Worm (Caenorhabditis elegans): ENCODE results near the gene ttr-10.

ttr-10 gene

DNA sequence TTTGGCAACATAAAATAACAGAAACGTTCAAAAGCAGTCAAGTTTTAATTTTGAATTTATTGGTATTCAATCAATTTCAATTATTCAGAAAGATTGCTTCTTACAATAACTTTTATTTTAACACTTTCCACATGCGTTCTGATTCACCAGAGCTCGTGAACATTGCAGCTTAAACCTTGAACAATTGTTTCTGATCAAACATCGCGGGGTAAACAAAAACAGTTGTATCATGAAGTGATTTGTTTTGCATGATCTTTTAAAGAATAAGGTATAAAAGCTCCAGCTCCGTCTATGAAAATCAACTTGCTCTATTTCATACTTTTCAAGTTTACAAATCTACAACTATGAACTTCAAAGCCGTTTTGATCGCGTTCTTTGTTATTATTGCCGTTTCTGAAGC lies 30.3 kb downstream of the ttr-10 start, which contains the start of gene C54F6.6:
TSS of gene C54F6.6 (plus strand) at position 301 of the 400 bp plus-strand sequence.
- TF ChIP-seq unc-39 (tag; optimal IDR thresholded peaks at IDR 0.05), result no peak

- TF ChIP-seq nhr-12 (tag; optimal IDR thresholded peaks at IDR 0.05) (no peak), ces-1 (GFP tag; optimal IDR thresholded peaks at IDR 0.05) (no peak), ztf-11 (tag; optimal IDR thresholded peaks at IDR 0.05) (no peak), pha-4 (tag; optimal IDR thresholded peaks at IDR 0.05) (no peak), drap-1 (GFP tag; optimal IDR thresholded peaks at IDR 0.05) (no peak), ceh-39 (tag; optimal IDR thresholded peaks at IDR 0.05) (no peak), blmp-1 (tag; optimal IDR thresholded peaks at IDR 0.05) (no peak), flh-1 (GFP tag; optimal IDR thresholded peaks at IDR 0.05) (no peak), tbx-8 (GFP tag; optimal IDR thresholded peaks at IDR 0.05) (no peak), mab-5 (tag; optimal IDR thresholded peaks at IDR 0.05) (no peak)
Observed at ce11 chrV:7522279-7522678, 31.4 kb downstream of the ttr-10 start, which contains the start of gene C54F6.15. C54F6.15 (minus strand) TSS chrV:7522379.

DNA sequence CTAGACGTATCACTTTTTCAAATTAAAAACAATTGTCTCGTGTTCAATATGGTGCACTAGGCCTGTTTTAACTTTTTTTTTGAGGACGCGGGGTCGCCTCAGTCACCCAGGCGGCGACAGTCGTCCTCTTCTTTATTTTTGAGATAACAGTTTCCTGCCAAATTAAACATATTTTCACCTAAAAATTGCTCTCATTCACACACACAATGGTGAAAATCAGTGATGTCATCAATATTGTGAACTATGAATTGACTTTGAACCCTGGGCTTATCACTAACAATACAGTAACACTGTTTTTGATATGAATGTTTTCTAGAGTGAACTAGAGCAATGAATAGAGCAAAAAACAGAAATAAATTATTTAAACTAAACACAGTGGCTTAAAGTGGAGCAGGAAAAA lies 32.4 kb downstream of the ttr-10 start:
- no peak for TF ChIP-seq unc-62 (GFP tag; optimal IDR thresholded peaks at IDR 0.05)
- no peak for TF ChIP-seq nhr-237 (tag; optimal IDR thresholded peaks at IDR 0.05)
- TF ChIP-seq unc-120 (tag; optimal IDR thresholded peaks at IDR 0.05; ENCODE audit: poor library complexity, severe bottlenecking), result no peak
- no peak for TF ChIP-seq flh-1 (GFP tag; optimal IDR thresholded peaks at IDR 0.05)
- no peak for TF ChIP-seq ceh-43 (GFP tag; optimal IDR thresholded peaks at IDR 0.05)
- no peak for TF ChIP-seq elt-1 (tag; optimal IDR thresholded peaks at IDR 0.05; ENCODE audit: borderline replicate concordance, insufficient read depth)
- no peak for TF ChIP-seq ceh-83 (GFP tag; optimal IDR thresholded peaks at IDR 0.05)
- TF ChIP-seq hlh-1 (tag; optimal IDR thresholded peaks at IDR 0.05), result no peak
- no peak for TF ChIP-seq cnd-1 (tag; optimal IDR thresholded peaks at IDR 0.05)
- TF ChIP-seq unc-39 (tag; optimal IDR thresholded peaks at IDR 0.05), result no peak
- TF ChIP-seq nhr-76 (tag; optimal IDR thresholded peaks at IDR 0.05), result no peak
- no peak for TF ChIP-seq elt-3 (tag; optimal IDR thresholded peaks at IDR 0.05)
- no peak for TF ChIP-seq nhr-2 (tag; optimal IDR thresholded peaks at IDR 0.05)
- no peak for TF ChIP-seq mls-2 (tag; optimal IDR thresholded peaks at IDR 0.05)
- TF ChIP-seq mep-1 (tag; optimal IDR thresholded peaks at IDR 0.05), result no peak
- TF ChIP-seq snpc-4 (tag; optimal IDR thresholded peaks at IDR 0.05), result no peak
- TF ChIP-seq nhr-28 (tag; optimal IDR thresholded peaks at IDR 0.05), result no peak
- no peak for TF ChIP-seq drap-1 (GFP tag; optimal IDR thresholded peaks at IDR 0.05)
- TF ChIP-seq blmp-1 (tag; optimal IDR thresholded peaks at IDR 0.05), result no peak

DNA sequence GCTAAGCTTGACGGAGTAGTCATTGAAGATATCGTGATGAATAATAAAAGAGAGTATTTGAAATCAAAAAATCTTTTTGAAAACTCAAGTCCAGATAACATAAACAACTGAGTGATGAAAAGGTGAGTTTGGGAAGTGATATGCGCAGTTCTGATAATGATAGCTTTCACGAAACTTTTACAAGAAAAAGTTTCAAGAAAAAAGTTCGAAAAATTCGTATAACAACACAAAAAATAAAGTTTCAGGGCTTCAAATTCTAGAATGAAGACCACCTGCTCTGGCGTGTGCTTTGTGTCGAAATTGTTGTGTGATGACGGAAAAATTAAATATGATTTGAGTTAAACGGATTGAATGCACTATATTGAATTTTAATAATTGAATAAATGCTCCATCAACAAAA lies 33.6 kb downstream of the ttr-10 start, which contains the start of gene srb-19:
TSS of gene srb-19 (minus strand) at position 101 of the 400 bp plus-strand sequence.
- TF ChIP-seq snpc-4 (tag; optimal IDR thresholded peaks at IDR 0.05), result no peak
- TF ChIP-seq unc-39 (tag; optimal IDR thresholded peaks at IDR 0.05), result no peak
- no peak for TF ChIP-seq lin-13 (tag; optimal IDR thresholded peaks at IDR 0.05)
- TF ChIP-seq ces-1 (GFP tag; optimal IDR thresholded peaks at IDR 0.05), result peak; percentile 31
- no peak for TF ChIP-seq nhr-12 (tag; optimal IDR thresholded peaks at IDR 0.05)
- TF ChIP-seq sptf-1 (tag; optimal IDR thresholded peaks at IDR 0.05), result no peak
- TF ChIP-seq mep-1 (tag; optimal IDR thresholded peaks at IDR 0.05), result no peak

DNA sequence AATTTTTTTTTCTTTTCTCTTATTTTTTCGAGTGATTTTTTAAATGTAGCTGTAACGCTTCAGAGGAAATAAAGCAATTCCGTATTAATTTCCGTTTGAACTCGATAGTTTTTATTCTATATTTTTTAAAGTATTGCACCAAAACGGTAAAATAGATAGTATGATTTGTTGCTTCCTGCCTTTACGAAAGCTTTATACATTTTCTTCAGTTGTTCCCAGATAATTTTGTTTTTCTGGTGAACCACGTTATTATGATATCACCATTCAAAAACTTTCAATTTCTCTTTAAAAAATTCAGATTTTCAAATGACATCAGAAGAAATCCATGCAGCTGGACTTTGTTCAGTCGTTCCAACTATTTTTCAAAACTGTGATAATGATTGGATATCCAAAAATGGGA lies 38.8 kb downstream of the ttr-10 start, which contains the start of gene srb-18:
TSS of gene srb-18 (plus strand) at position 301 of the 400 bp plus-strand sequence.
- no peak for TF ChIP-seq tbx-8 (GFP tag; optimal IDR thresholded peaks at IDR 0.05)
- TF ChIP-seq elt-1 (tag; optimal IDR thresholded peaks at IDR 0.05; ENCODE audit: borderline replicate concordance, insufficient read depth), result no peak
- no peak for TF ChIP-seq ceh-43 (GFP tag; optimal IDR thresholded peaks at IDR 0.05)
- TF ChIP-seq nhr-76 (tag; optimal IDR thresholded peaks at IDR 0.05), result no peak
- TF ChIP-seq nhr-2 (tag; optimal IDR thresholded peaks at IDR 0.05), result no peak
- TF ChIP-seq sem-2 (GFP tag; optimal IDR thresholded peaks at IDR 0.05), result no peak
- no peak for TF ChIP-seq flh-1 (GFP tag; optimal IDR thresholded peaks at IDR 0.05)
- no peak for TF ChIP-seq lin-32 (GFP tag; optimal IDR thresholded peaks at IDR 0.05)
- TF ChIP-seq nhr-237 (tag; optimal IDR thresholded peaks at IDR 0.05), result no peak
- no peak for TF ChIP-seq hlh-1 (tag; optimal IDR thresholded peaks at IDR 0.05)
- no peak for TF ChIP-seq mep-1 (tag; optimal IDR thresholded peaks at IDR 0.05)
- no peak for TF ChIP-seq drap-1 (GFP tag; optimal IDR thresholded peaks at IDR 0.05)
- TF ChIP-seq ztf-11 (tag; optimal IDR thresholded peaks at IDR 0.05), result no peak
- no peak for TF ChIP-seq elt-3 (tag; optimal IDR thresholded peaks at IDR 0.05)
- no peak for TF ChIP-seq blmp-1 (tag; optimal IDR thresholded peaks at IDR 0.05)
